Worm (Caenorhabditis elegans) whole organism, L1 larva: ENCODE results near the gene str-230.

Source experiments
- C34B4.2 ChIP-seq: sonication (generic microtip); optimal IDR thresholded peaks from 2 replicates; lab custom pipeline; 2017; ENCODE audit warnings: mild to moderate bottlenecking, missing genetic modification characterization, missing compliant biosample characterization
- ets-5 ChIP-seq: fragments of 200-800 bp; sonication (Bioruptor generic); IDR thresholded peaks from 2 replicates; pipeline ENCODE4 v1.3.6; 2022; ENCODE audit warnings: missing genetic modification characterization, missing compliant biosample characterization
- lin-39 ChIP-seq: fragments of 150-350 bp; optimal IDR thresholded peaks from 2 replicates; lab custom pipeline; 2014; ENCODE audit warnings: missing biosample characterization, missing genetic modification reagents, missing genetic modification characterization
- nhr-12 ChIP-seq: sonication (generic microtip); optimal IDR thresholded peaks from 2 replicates; lab custom pipeline; 2017; ENCODE audit warnings: missing biosample characterization, missing genetic modification characterization
- nhr-90 ChIP-seq: sonication (generic microtip); optimal IDR thresholded peaks from 2 replicates; lab custom pipeline; 2016; ENCODE audit warnings: mild to moderate bottlenecking, missing genetic modification characterization, missing compliant biosample characterization; ENCODE audit not compliant: poor library complexity
- sox-4 ChIP-seq: sonication (generic microtip); optimal IDR thresholded peaks from 2 replicates; lab custom pipeline; 2016; ENCODE audit warnings: missing genetic modification characterization, missing compliant biosample characterization
- unc-30 ChIP-seq: sonication (generic microtip); optimal IDR thresholded peaks from 2 replicates; lab custom pipeline; 2017; ENCODE audit warnings: missing biosample characterization, missing genetic modification characterization
- unc-62 ChIP-seq: fragments of 150-350 bp; optimal IDR thresholded peaks from 2 replicates; lab custom pipeline; 2014; ENCODE audit warnings: missing biosample characterization, missing genetic modification reagents, missing genetic modification characterization
- ztf-4 ChIP-seq: fragments of 150-350 bp; optimal IDR thresholded peaks from 2 replicates; lab custom pipeline; 2014; ENCODE audit warnings: missing biosample characterization, missing genetic modification characterization

DNA sequence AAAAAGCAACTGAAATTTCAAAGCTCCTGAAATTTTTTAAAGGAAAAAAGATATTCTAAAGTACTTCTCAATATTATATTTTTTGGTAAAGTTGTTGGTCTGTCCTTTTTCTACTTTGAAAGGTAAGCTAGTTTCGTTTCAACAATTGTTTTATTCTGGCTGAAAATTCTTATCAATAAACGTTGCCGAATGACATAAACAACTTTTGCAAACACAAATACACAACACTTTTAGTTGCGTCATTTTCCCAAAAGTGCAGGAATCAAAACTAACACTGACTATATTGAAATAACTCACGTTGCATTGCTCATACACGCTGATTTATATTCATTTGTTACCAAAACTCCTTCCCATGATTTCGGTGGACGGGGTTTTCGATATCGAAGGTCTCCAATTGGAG, 44.9 kb downstream of the str-230 start:
- TF ChIP-seq ztf-4 = no peak
- TF ChIP-seq nhr-12 (tag; lab: Kevin White, UChicago) = no peak
- TF ChIP-seq ets-5 (GFP tag; lab: Robert Waterston, UW) = no peak
- no peak for TF ChIP-seq lin-39 (tag; lab: Kevin White, UChicago)
- no peak for TF ChIP-seq sox-4 (tag; lab: Kevin White, UChicago)
- TF ChIP-seq nhr-90 (tag; lab: Kevin White, UChicago) = no peak
- no peak for TF ChIP-seq unc-30
- no peak for TF ChIP-seq C34B4.2 (tag; lab: Kevin White, UChicago)
- TF ChIP-seq unc-62 = no peak
